Fruit fly (Drosophila melanogaster) whole organism, prepupa: Measurements from ENCODE around the gene Ankle2.

ENCODE experiments used
- Blimp-1 ChIP-seq: fragments of 200-800 bp; sonication (Bioruptor generic); optimal IDR thresholded peaks from 3 replicates; lab custom pipeline; 2017; ENCODE audit warnings: missing biosample characterization, missing genetic modification characterization, mild to moderate bottlenecking, moderate library complexity, missing genetic modification reagents
- CG10631 ChIP-seq: fragments of 200-800 bp; sonication (Bioruptor generic); optimal IDR thresholded peaks from 2 replicates; lab custom pipeline; 2016; ENCODE audit warnings: missing biosample characterization, missing genetic modification characterization
- CG10669 ChIP-seq: fragments of 200-800 bp; sonication (Bioruptor generic); optimal IDR thresholded peaks from 3 replicates; lab custom pipeline; 2018; ENCODE audit warnings: missing biosample characterization, mild to moderate bottlenecking, missing genetic modification characterization, moderate library complexity
- CG11762 ChIP-seq: fragments of 200-800 bp; sonication (Bioruptor generic); optimal IDR thresholded peaks from 3 replicates; lab custom pipeline; 2016; ENCODE audit warnings: missing biosample characterization, missing genetic modification characterization; ENCODE audit not compliant: insufficient read depth
- CG15336 ChIP-seq: fragments of 200-800 bp; sonication (Bioruptor generic); IDR thresholded peaks from 2 replicates; pipeline ENCODE4 v1.3.6; 2022; ENCODE audit warnings: missing biosample characterization, missing genetic modification characterization
- CG1621 ChIP-seq: fragments of 200-800 bp; sonication (Bioruptor generic); optimal IDR thresholded peaks from 3 replicates; lab custom pipeline; 2018; ENCODE audit warnings: missing biosample characterization, mild to moderate bottlenecking, missing genetic modification characterization
- CG16779 ChIP-seq: fragments of 200-800 bp; sonication (Bioruptor generic); optimal IDR thresholded peaks from 3 replicates; lab custom pipeline; 2017; ENCODE audit warnings: missing biosample characterization, mild to moderate bottlenecking, missing genetic modification characterization
- CG3032 ChIP-seq: fragments of 200-800 bp; optimal IDR thresholded peaks from 2 replicates; lab custom pipeline; 2019; ENCODE audit warnings: missing biosample characterization, mild to moderate bottlenecking, missing genetic modification characterization, moderate library complexity
- CG31627 ChIP-seq: fragments of 200-800 bp; sonication (Bioruptor generic); optimal IDR thresholded peaks from 3 replicates; lab custom pipeline; 2016; ENCODE audit warnings: missing biosample characterization, missing genetic modification characterization
- CG32006 ChIP-seq: fragments of 200-800 bp; sonication (Bioruptor generic); optimal IDR thresholded peaks from 3 replicates; lab custom pipeline; 2017; ENCODE audit warnings: missing biosample characterization, mild to moderate bottlenecking, missing genetic modification characterization
- CG34406 ChIP-seq: fragments of 200-800 bp; sonication (Bioruptor generic); optimal IDR thresholded peaks from 3 replicates; lab custom pipeline; 2016; ENCODE audit warnings: missing biosample characterization, missing genetic modification characterization
- CG3919 ChIP-seq: fragments of 200-800 bp; sonication (Bioruptor generic); optimal IDR thresholded peaks from 3 replicates; lab custom pipeline; 2016; ENCODE audit warnings: missing biosample characterization, missing genetic modification characterization
- CG4318 ChIP-seq: fragments of 200-800 bp; sonication (Bioruptor generic); optimal IDR thresholded peaks from 3 replicates; lab custom pipeline; 2017; ENCODE audit warnings: missing biosample characterization, mild to moderate bottlenecking, missing genetic modification characterization
- CG6163 ChIP-seq: fragments of 200-800 bp; sonication (Bioruptor generic); IDR thresholded peaks from 3 replicates; pipeline ENCODE4 v1.3.6; 2022; ENCODE audit warnings: missing biosample characterization, missing genetic modification characterization
- CG6276 ChIP-seq: fragments of 200-800 bp; sonication (Bioruptor generic); optimal IDR thresholded peaks from 2 replicates; lab custom pipeline; 2017; ENCODE audit warnings: missing biosample characterization, mild to moderate bottlenecking, missing genetic modification characterization
- CG6792 ChIP-seq: fragments of 200-800 bp; sonication (Bioruptor generic); optimal IDR thresholded peaks from 3 replicates; lab custom pipeline; 2016; ENCODE audit warnings: missing biosample characterization, missing genetic modification characterization
- CG6808 ChIP-seq: fragments of 200-800 bp; sonication (Bioruptor generic); optimal IDR thresholded peaks from 3 replicates; lab custom pipeline; 2017; ENCODE audit warnings: missing biosample characterization, missing genetic modification characterization, mild to moderate bottlenecking, moderate library complexity, missing genetic modification reagents
- CG7368 ChIP-seq: fragments of 200-800 bp; sonication (Bioruptor generic); optimal IDR thresholded peaks from 3 replicates; lab custom pipeline; 2016; ENCODE audit warnings: missing biosample characterization, missing genetic modification characterization
- CG8119 ChIP-seq: fragments of 200-800 bp; sonication (Bioruptor generic); IDR thresholded peaks from 3 replicates; pipeline ENCODE4 v1.3.6; 2022; ENCODE audit warnings: missing biosample characterization, missing genetic modification characterization
- CG8319 ChIP-seq: fragments of 200-800 bp; sonication (Bioruptor generic); optimal IDR thresholded peaks from 3 replicates; lab custom pipeline; 2016; ENCODE audit warnings: missing biosample characterization, missing genetic modification characterization
- CG8632 ChIP-seq: fragments of 200-800 bp; sonication (Bioruptor generic); optimal IDR thresholded peaks from 3 replicates; lab custom pipeline; 2016; ENCODE audit warnings: missing biosample characterization, missing genetic modification characterization
- Eip75B ChIP-seq: fragments of 200-800 bp; sonication (Bioruptor generic); optimal IDR thresholded peaks from 3 replicates; lab custom pipeline; 2016; ENCODE audit warnings: missing biosample characterization, missing genetic modification characterization
- Eip78C ChIP-seq: fragments of 200-800 bp; sonication (Bioruptor generic); peaks from one replicate; lab custom pipeline; 2016; ENCODE audit warnings: missing biosample characterization, missing genetic modification characterization
- Eip93F ChIP-seq: fragments of 200-800 bp; sonication (Bioruptor generic); optimal IDR thresholded peaks from 2 replicates; lab custom pipeline; 2016; ENCODE audit warnings: missing biosample characterization, mild to moderate bottlenecking, missing genetic modification characterization
- Ets21C ChIP-seq: fragments of 200-800 bp; sonication (Bioruptor generic); optimal IDR thresholded peaks from 3 replicates; lab custom pipeline; 2016; ENCODE audit warnings: missing biosample characterization, missing genetic modification characterization
- Ets96B ChIP-seq: fragments of 200-800 bp; optimal IDR thresholded peaks from 2 replicates; lab custom pipeline; 2019; ENCODE audit warnings: missing biosample characterization, mild to moderate bottlenecking, missing genetic modification characterization, moderate library complexity
- Gug ChIP-seq: fragments of 200-800 bp; sonication (Bioruptor generic); IDR thresholded peaks from 2 replicates; pipeline ENCODE4 v1.3.6; 2022; ENCODE audit warnings: missing biosample characterization, missing genetic modification characterization
- Hr38 ChIP-seq: sonication (Bioruptor generic); optimal IDR thresholded peaks from 2 replicates; lab custom pipeline; 2016; ENCODE audit warnings: missing biosample characterization, missing genetic modification characterization
- Hr4 ChIP-seq: fragments of 200-800 bp; sonication (Bioruptor generic); optimal IDR thresholded peaks from 3 replicates; lab custom pipeline; 2016; ENCODE audit warnings: missing biosample characterization, missing genetic modification characterization
- Lpt ChIP-seq: fragments of 200-800 bp; sonication (Bioruptor generic); optimal IDR thresholded peaks from 3 replicates; lab custom pipeline; 2016; ENCODE audit warnings: missing biosample characterization, missing genetic modification characterization
- Met ChIP-seq: fragments of 200-800 bp; sonication (Bioruptor generic); optimal IDR thresholded peaks from 3 replicates; lab custom pipeline; 2016; ENCODE audit warnings: missing biosample characterization, missing genetic modification characterization
- OdsH ChIP-seq: fragments of 200-800 bp; sonication (Bioruptor generic); optimal IDR thresholded peaks from 3 replicates; lab custom pipeline; 2016; ENCODE audit warnings: missing biosample characterization, missing genetic modification characterization
- Sox102F ChIP-seq: fragments of 200-800 bp; sonication (Bioruptor generic); optimal IDR thresholded peaks from 2 replicates; lab custom pipeline; 2016; ENCODE audit warnings: missing biosample characterization, mild to moderate bottlenecking, missing genetic modification characterization
- Sox14 ChIP-seq: fragments of 200-800 bp; sonication (Bioruptor generic); optimal IDR thresholded peaks from 3 replicates; lab custom pipeline; 2016; ENCODE audit warnings: missing biosample characterization, missing genetic modification characterization
- achi ChIP-seq: fragments of 200-800 bp; sonication (Bioruptor generic); optimal IDR thresholded peaks from 3 replicates; lab custom pipeline; 2016; ENCODE audit warnings: missing biosample characterization, missing genetic modification characterization
- dac ChIP-seq: fragments of 200-800 bp; sonication (Bioruptor generic); optimal IDR thresholded peaks from 2 replicates; lab custom pipeline; 2017; ENCODE audit warnings: missing biosample characterization, mild to moderate bottlenecking, missing genetic modification characterization
- dsx ChIP-seq: fragments of 200-800 bp; optimal IDR thresholded peaks from 3 replicates; lab custom pipeline; 2019; ENCODE audit warnings: missing biosample characterization, mild to moderate bottlenecking, missing genetic modification characterization, moderate library complexity; ENCODE audit not compliant: poor library complexity, severe bottlenecking
- eg ChIP-seq: fragments of 200-800 bp; sonication (Bioruptor generic); IDR thresholded peaks from 3 replicates; pipeline ENCODE4 v1.3.6; 2022; ENCODE audit warnings: missing biosample characterization, missing genetic modification characterization
- esn ChIP-seq: fragments of 200-800 bp; sonication (Bioruptor generic); optimal IDR thresholded peaks from 2 replicates; lab custom pipeline; 2016; ENCODE audit warnings: missing biosample characterization, mild to moderate bottlenecking, missing genetic modification characterization, moderate library complexity
- lz ChIP-seq: fragments of 200-800 bp; sonication (Bioruptor generic); optimal IDR thresholded peaks from 3 replicates; lab custom pipeline; 2016; ENCODE audit warnings: missing biosample characterization, missing genetic modification characterization
- net ChIP-seq: fragments of 200-800 bp; sonication (Bioruptor generic); optimal IDR thresholded peaks from 3 replicates; lab custom pipeline; 2016; ENCODE audit warnings: missing biosample characterization, missing genetic modification characterization
- salr ChIP-seq, 2 experiments: fragments of 200-800 bp; sonication (Bioruptor generic); optimal IDR thresholded peaks; 3 replicates each; lab custom pipeline; 2016 to 2018; ENCODE audit warnings: missing biosample characterization in 2 of 2, missing genetic modification characterization in 2 of 2, mild to moderate bottlenecking in 1 of 2
- spab ChIP-seq: fragments of 200-800 bp; sonication (Bioruptor generic); optimal IDR thresholded peaks from 2 replicates; lab custom pipeline; 2017; ENCODE audit warnings: missing biosample characterization, mild to moderate bottlenecking, missing genetic modification characterization, missing genetic modification reagents
- svp ChIP-seq: fragments of 200-800 bp; sonication (Bioruptor generic); peaks from one replicate; lab custom pipeline; 2016; ENCODE audit warnings: missing biosample characterization, missing genetic modification characterization
- topi ChIP-seq: fragments of 200-800 bp; sonication (Bioruptor generic); optimal IDR thresholded peaks from 3 replicates; lab custom pipeline; 2016; ENCODE audit warnings: missing biosample characterization, missing genetic modification characterization

Ankle2 gene

DNA sequence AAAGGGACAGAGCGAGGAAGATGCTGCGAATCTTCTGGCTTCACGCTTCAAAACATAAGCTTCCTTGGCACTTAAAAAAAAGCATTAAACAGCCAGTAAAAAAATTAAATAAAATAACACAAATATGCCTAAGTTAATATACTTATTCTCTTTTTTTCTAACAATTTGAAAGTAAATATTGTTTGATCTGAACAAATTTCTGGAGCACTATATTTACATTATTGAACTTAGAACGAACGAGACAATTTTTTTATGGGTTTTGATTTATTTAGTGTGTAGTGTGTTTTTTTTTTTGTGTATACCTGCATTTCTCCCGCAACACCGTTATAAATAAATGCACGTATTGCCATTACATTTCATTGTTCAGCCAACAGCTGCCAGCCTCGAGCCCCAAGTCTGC lies 33.4 kb downstream of the Ankle2 start (continued):
- TF ChIP-seq Eip93F (GFP tag; lab: Kevin White, UChicago) (no peak), CG6792 (GFP tag; lab: Kevin White, UChicago) (peak; percentile 43), dsx (GFP tag; lab: Kevin White, UChicago) (no peak), Met (GFP tag; lab: Kevin White, UChicago) (peak; percentile 66), lz (GFP tag; lab: Kevin White, UChicago) (peak; percentile 70), Sox102F (GFP tag; lab: Kevin White, UChicago) (peak; percentile 60), salr (GFP tag; optimal IDR thresholded peaks at IDR 0.05; lab: Kevin White, UChicago) (no peak), CG8632 (GFP tag; lab: Kevin White, UChicago) (peak; percentile 42), OdsH (GFP tag; lab: Kevin White, UChicago) (peak; percentile 42), Sox14 (GFP tag; lab: Kevin White, UChicago) (peak; percentile 37), spab (no peak), esn (peak; percentile 81)

- TF ChIP-seq svp (GFP tag; lab: Kevin White, UChicago) (peak; percentile 70), topi (GFP tag; lab: Kevin White, UChicago) (peak; percentile 7), achi (no peak), CG1621 (tag; lab: Kevin White, UChicago) (no peak), Eip75B (GFP tag; lab: Kevin White, UChicago) (no peak), CG6808 (GFP tag; lab: Kevin White, UChicago) (no peak), dsx (GFP tag; lab: Kevin White, UChicago) (no peak), dac (no peak), CG11762 (GFP tag; lab: Kevin White, UChicago) (no peak), Ets21C (no peak), CG4318 (no peak), CG8119 (GFP tag; lab: Robert Waterston, UW) (peak; percentile 50; the same call in 2 of the 3 replicates), CG3919 (GFP tag; lab: Kevin White, UChicago) (peak; percentile 39), OdsH (GFP tag; lab: Kevin White, UChicago) (peak; percentile 12), CG7368 (no peak), CG15336 (peak; percentile 63), CG31627 (no peak), CG3032 (tag; lab: Kevin White, UChicago) (no peak), CG16779 (tag; lab: Kevin White, UChicago) (no peak), CG6276 (GFP tag; lab: Kevin White, UChicago) (peak; percentile 10), eg (GFP tag; lab: Robert Waterston, UW) (peak; percentile 61; the same call in 1 of the 3 replicates), Gug (GFP tag; lab: Robert Waterston, UW) (no peak), Eip78C (GFP tag; lab: Kevin White, UChicago) (peak; percentile 74), CG6792 (GFP tag; lab: Kevin White, UChicago) (no peak), CG32006 (GFP tag; lab: Kevin White, UChicago) (peak; percentile 16), CG8632 (GFP tag; lab: Kevin White, UChicago) (no peak), CG6163 (GFP tag; lab: Robert Waterston, UW) (peak; percentile 59; the same call in 2 of the 3 replicates), Hr4 (GFP tag; lab: Kevin White, UChicago) (peak; percentile 47), Blimp-1 (GFP tag; lab: Kevin White, UChicago) (no peak), CG10631 (GFP tag; lab: Kevin White, UChicago) (no peak), CG10669 (no peak), salr (GFP tag; optimal IDR thresholded peaks at IDR 0.05; lab: Kevin White, UChicago) (no peak)
Observed at dm6 chrX:17544409-17544808, 34.6 kb downstream of the Ankle2 start.

DNA sequence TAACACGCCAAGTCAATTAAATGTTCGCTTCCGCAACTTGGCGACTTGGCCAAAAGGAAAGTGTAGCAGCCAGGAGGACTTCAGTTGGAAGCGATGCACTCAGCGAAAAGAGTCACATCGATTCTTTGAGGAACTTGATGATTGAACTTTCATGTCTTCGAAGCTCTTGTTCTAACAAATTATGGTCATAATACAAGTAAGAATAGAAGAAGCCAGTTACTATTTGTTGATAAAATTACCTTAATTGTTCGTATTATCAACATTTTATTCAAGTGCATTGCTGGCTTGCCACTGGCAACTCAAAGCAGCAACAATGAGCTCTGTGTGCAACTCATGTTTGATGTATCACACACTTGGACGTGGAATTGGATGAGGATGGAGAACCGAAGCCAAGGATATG lies 35.7 kb downstream of the Ankle2 start:
- peak; percentile 14 for TF ChIP-seq dac
- peak; percentile 49 for TF ChIP-seq CG8319 (GFP tag; lab: Kevin White, UChicago)
- TF ChIP-seq dsx (GFP tag; lab: Kevin White, UChicago), result peak; percentile 67
- TF ChIP-seq Ets96B (tag; lab: Kevin White, UChicago), result peak; percentile 75
- TF ChIP-seq CG6163 (GFP tag; lab: Robert Waterston, UW), result peak; percentile 86
- TF ChIP-seq CG3032 (tag; lab: Kevin White, UChicago), result peak; percentile 68
- peak; percentile 63 for TF ChIP-seq CG11762 (GFP tag; lab: Kevin White, UChicago)
- peak; percentile 65 for TF ChIP-seq CG10669
- peak; percentile 45 for TF ChIP-seq CG34406
- peak; percentile 79 for TF ChIP-seq CG3919 (GFP tag; lab: Kevin White, UChicago)
- peak; percentile 65 for TF ChIP-seq Ets21C
- peak; percentile 58 for TF ChIP-seq CG10631 (GFP tag; lab: Kevin White, UChicago)
- TF ChIP-seq Hr4 (GFP tag; lab: Kevin White, UChicago), result peak; percentile 64
- no peak for TF ChIP-seq Hr38 (GFP tag; lab: Kevin White, UChicago)
- TF ChIP-seq CG8119 (GFP tag; lab: Robert Waterston, UW), result peak; percentile 78
- TF ChIP-seq salr (GFP tag; optimal IDR thresholded peaks at IDR 0.05; lab: Kevin White, UChicago), result peak; percentile 9 to 50
- peak; percentile 92 for TF ChIP-seq Eip78C (GFP tag; lab: Kevin White, UChicago)
- peak; percentile 54 for TF ChIP-seq CG16779 (tag; lab: Kevin White, UChicago)
- TF ChIP-seq Blimp-1 (GFP tag; lab: Kevin White, UChicago), result peak; percentile 43
- TF ChIP-seq CG8632 (GFP tag; lab: Kevin White, UChicago), result peak; percentile 62
- TF ChIP-seq CG6808 (GFP tag; lab: Kevin White, UChicago), result peak; percentile 62
- peak; percentile 59 for TF ChIP-seq net
- peak; percentile 83 for TF ChIP-seq svp (GFP tag; lab: Kevin White, UChicago)
- peak; percentile 73 for TF ChIP-seq esn
- TF ChIP-seq Lpt (GFP tag; lab: Kevin White, UChicago), result peak; percentile 63
